Fruit fly (Drosophila melanogaster) Kc167 (cell line): Measurements from ENCODE around the gene CG11686.

Source experiments
- Myc ChIP-seq: fragments of >200 bp; optimal IDR thresholded peaks from 2 replicates; lab custom pipeline; 2017; ENCODE audit warnings: missing external identifiers
- Sin3A ChIP-seq: fragments of >200 bp; optimal IDR thresholded peaks from 2 replicates; lab custom pipeline; 2018; ENCODE audit warnings: missing external identifiers
- h ChIP-seq: fragments of >200 bp; optimal IDR thresholded peaks from 3 replicates; lab custom pipeline; 2018; ENCODE audit warnings: missing external identifiers
- insv ChIP-seq: fragments of >200 bp; optimal IDR thresholded peaks from 3 replicates; lab custom pipeline; 2018; ENCODE audit warnings: missing external identifiers
- psq ChIP-seq: fragments of >200 bp; optimal IDR thresholded peaks from 2 replicates; lab custom pipeline; 2017; ENCODE audit warnings: missing external identifiers
- ttk ChIP-seq: sonication (Bioruptor generic); optimal IDR thresholded peaks from 2 replicates; lab custom pipeline; 2017; ENCODE audit warnings: missing external identifiers

The CG11686 gene

DNA sequence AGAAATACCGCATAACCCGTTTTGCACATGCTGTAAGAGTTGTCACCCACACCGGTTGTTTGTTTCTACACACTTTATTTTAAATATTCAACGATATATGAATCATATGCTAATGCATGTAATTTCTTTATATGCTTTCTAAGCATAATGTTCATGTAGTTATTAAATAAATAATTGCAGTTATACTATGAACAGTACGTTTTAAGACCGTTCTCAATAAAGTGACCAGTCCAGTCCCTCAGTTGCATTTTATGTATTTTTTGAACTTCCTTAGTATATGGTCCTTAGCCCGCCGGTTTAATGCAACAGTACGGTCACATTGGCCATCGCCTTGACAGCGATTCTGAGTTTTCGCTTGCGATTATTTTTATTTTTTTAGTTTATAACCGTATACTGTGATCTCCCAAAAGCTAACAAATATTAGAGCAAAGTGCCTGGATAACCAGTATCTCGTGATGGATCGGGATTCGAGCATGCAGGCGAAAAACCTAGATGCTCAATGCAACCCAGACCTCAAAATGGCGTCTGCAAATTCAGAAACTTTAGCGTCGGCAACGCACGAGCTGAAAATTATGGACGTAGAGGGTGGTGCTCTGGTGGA is 4.0 kb downstream of the CG11686 start, which contains the start of gene Ravus:
TSS of gene Ravus (minus strand) at position 1 of the 601 bp plus-strand sequence.
- TF ChIP-seq h (lab: Kevin White, UChicago) (no peak), insv (lab: Kevin White, UChicago) (no peak), Myc (no peak), psq (lab: Kevin White, UChicago) (no peak), Sin3A (no peak), ttk (lab: Kevin White, UChicago) (no peak)

- TF ChIP-seq Myc (no peak), Sin3A (no peak), h (lab: Kevin White, UChicago) (no peak), psq (lab: Kevin White, UChicago) (no peak), ttk (lab: Kevin White, UChicago) (no peak), insv (lab: Kevin White, UChicago) (no peak)
Observed at dm6 chr3R:13270648-13271047, 10.5 kb downstream of the CG11686 start.

DNA sequence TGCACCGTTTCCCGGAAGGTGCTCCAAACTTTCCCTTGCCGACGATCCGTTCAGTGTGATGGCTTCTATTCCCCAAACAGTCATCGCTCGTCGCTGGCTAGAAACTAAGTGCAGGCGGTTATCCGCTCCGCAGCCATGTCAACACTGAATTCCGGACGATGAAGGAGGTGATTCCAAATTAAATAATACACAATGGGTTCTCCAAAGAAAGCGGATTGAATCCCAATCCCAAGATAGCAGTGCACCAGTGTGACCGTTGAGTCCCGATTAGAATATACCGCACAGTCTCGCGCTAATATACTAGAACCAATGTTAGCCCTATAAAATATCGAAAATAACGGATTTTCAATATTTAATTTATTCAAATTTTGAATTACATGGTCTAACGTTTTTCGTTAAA is 11.6 kb downstream of the CG11686 start, which contains the start of gene TBC1D5:
TSS of gene TBC1D5 (minus strand) at position 254 of the 400 bp plus-strand sequence.
- TF ChIP-seq insv (lab: Kevin White, UChicago) (no peak), psq (lab: Kevin White, UChicago) (no peak), Myc (no peak), Sin3A (no peak), h (lab: Kevin White, UChicago) (no peak), ttk (lab: Kevin White, UChicago) (no peak)

dm6 chr3R:13273462-13273861 is 13.3 kb downstream of the CG11686 start:
- TF ChIP-seq ttk (lab: Kevin White, UChicago): no peak
- no peak for TF ChIP-seq Myc
- TF ChIP-seq h (lab: Kevin White, UChicago): no peak
- TF ChIP-seq psq (lab: Kevin White, UChicago): no peak
- no peak for TF ChIP-seq Sin3A
- no peak for TF ChIP-seq insv (lab: Kevin White, UChicago)

DNA sequence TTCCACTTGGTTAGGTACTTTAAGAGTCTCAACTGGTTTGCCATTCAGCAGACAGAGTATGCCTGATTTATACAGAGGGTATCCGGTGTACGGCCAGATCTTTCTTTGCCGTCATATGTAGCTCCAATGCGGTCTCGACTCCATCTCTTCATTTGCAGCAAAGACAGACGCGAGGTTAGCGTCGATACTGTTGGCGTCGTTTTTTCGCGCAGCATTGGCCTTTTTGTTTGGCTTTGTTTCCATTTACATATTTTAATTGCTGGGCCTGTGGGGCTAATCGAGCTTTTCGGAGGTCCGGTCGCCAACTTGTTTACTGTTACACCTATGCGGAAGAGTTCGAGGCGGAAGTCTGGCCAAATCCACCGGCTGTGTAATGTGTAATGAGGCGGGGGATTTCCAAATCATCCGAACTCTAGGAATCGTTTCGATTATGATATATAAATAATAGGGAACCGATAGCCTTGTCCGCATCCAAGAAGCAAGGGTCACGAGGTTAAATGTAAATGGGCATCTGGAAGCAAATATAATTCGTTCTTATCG is 14.2 kb downstream of the CG11686 start:
- no peak for TF ChIP-seq h (lab: Kevin White, UChicago)
- TF ChIP-seq Myc: no peak
- TF ChIP-seq psq (lab: Kevin White, UChicago): no peak
- TF ChIP-seq ttk (lab: Kevin White, UChicago): no peak
- TF ChIP-seq Sin3A: no peak
- no peak for TF ChIP-seq insv (lab: Kevin White, UChicago)

- TF ChIP-seq Sin3A (no peak), psq (lab: Kevin White, UChicago) (no peak), ttk (lab: Kevin White, UChicago) (no peak), insv (lab: Kevin White, UChicago) (no peak)
Observed at dm6 chr3R:13275473-13275872, 15.3 kb downstream of the CG11686 start.

- no peak for TF ChIP-seq Sin3A
- no peak for TF ChIP-seq Myc
- no peak for TF ChIP-seq h (lab: Kevin White, UChicago)
- no peak for TF ChIP-seq insv (lab: Kevin White, UChicago)
- TF ChIP-seq psq (lab: Kevin White, UChicago): no peak
Observed at dm6 chr3R:13279419-13279818, 19.3 kb downstream of the CG11686 start, which contains the start of gene CG8630. Gene CG8630 (plus strand): TSS chr3R:13279721.

DNA sequence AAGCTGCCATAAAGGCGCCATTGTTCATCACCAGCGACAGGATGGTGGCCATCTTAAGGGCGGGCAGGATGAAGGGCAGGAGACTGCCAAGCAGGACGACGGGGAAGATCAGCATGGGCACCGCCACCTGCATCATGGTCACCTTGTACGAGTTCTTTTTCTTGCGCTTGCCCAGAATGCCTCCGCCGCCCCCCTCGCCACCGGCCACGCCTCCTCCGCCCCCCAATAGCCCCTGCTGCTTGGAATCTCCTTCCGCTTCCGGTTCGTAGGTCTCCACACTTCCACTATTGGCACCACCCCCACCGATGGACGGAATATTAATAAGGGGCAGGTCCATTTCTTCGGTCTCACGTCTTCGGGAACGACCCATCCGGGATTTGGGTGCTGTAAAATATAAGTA is 25.0 kb downstream of the CG11686 start:
- no peak for TF ChIP-seq Myc
- no peak for TF ChIP-seq insv (lab: Kevin White, UChicago)
- TF ChIP-seq h (lab: Kevin White, UChicago): no peak
- TF ChIP-seq psq (lab: Kevin White, UChicago): no peak
- no peak for TF ChIP-seq ttk (lab: Kevin White, UChicago)
- no peak for TF ChIP-seq Sin3A

DNA sequence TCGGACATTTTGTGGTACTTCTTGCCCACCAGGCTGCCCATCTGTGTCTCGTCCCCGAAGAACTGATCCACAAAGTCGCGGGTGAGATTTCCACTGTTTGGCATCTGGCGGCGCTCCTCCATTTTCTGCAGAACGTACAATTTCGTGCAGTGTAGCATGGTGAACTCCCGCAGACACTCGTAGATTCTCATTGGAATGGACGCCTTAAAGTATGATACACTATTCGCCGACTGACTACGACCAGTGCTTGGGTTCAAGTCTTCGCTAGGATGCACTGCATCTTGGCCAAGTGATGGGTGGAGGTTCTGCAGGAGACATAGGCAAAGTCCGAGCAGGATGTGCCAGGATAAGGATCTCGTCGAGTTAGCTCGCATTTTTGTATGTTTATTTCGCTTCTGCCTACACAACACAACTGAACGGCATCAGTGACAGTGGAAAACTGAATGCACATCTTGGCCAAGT is 26.0 kb downstream of the CG11686 start, which contains the start of gene CG15888:
TSS of gene CG15888 (minus strand) at position 412 of the 462 bp plus-strand sequence.
- TF ChIP-seq h (lab: Kevin White, UChicago) (no peak), Sin3A (no peak), Myc (no peak), ttk (lab: Kevin White, UChicago) (no peak), psq (lab: Kevin White, UChicago) (no peak), insv (lab: Kevin White, UChicago) (no peak)

DNA sequence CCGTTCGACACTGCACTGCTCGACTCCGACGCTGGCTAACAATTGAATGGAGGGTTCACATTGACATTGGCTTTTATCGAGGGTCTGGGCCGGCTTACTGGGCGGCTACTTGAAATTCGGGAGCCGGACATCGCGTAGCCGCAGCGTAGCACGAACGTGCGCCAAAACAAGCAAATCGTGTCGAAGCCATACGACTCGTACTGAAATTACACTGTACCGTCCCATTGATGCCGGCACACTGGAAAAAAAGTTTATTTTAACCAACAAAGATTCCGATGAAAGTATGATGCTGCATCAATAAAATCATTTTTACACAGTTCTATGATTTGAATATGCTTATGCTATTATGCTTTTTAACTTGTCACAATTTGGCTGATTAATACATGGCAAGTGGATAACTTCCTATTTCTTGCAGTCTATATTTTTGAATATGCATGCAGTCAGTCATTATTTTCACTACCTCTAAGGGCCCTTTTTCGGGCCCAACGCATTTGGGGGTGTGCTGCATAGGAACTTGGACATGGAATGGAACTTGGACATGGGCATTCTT is 28.7 kb downstream of the CG11686 start, which contains the start of gene apn:
TSS of gene apn (minus strand) at position 51 of the 550 bp plus-strand sequence.
- TF ChIP-seq h (lab: Kevin White, UChicago) (no peak), Myc (no peak), psq (lab: Kevin White, UChicago) (no peak), insv (lab: Kevin White, UChicago) (no peak), Sin3A (no peak), ttk (lab: Kevin White, UChicago) (no peak)

dm6 chr3R:13290329-13290728 is 30.2 kb downstream of the CG11686 start, which contains the start of gene Osi22:
Gene Osi22 (plus strand): TSS chr3R:13290629.
- TF ChIP-seq ttk (lab: Kevin White, UChicago) (no peak), Myc (no peak), Sin3A (no peak), psq (lab: Kevin White, UChicago) (no peak), h (lab: Kevin White, UChicago) (no peak), insv (lab: Kevin White, UChicago) (no peak)
